Worm (Caenorhabditis elegans) whole organism, midembryonic: ENCODE measurements around the gene dgk-2.

ENCODE experiments used
- T22C8.4 ChIP-seq: fragments of 200-800 bp; sonication (Bioruptor generic); IDR thresholded peaks from 2 replicates; pipeline ENCODE4 v1.3.6; 2022; ENCODE audit warnings: missing genetic modification characterization, missing compliant biosample characterization
- cog-1 ChIP-seq: sonication (generic microtip); optimal IDR thresholded peaks from 2 replicates; lab custom pipeline; 2016; ENCODE audit warnings: missing genetic modification characterization, missing compliant biosample characterization
- klf-2 ChIP-seq: fragments of 200-800 bp; sonication (Bioruptor generic); conservative IDR thresholded peaks from 2 replicates; pipeline ENCODE4 v1.3.6; 2022; ENCODE audit warnings: missing genetic modification reagents, missing genetic modification characterization, missing compliant biosample characterization
- tab-1 ChIP-seq: fragments of 200-800 bp; sonication (Bioruptor generic); IDR thresholded peaks from 2 replicates; pipeline ENCODE4 v1.3.6; 2022; ENCODE audit warnings: missing genetic modification characterization, missing compliant biosample characterization

ce11 chrX:4534112-4534511 is 29.9 kb upstream of the dgk-2 start:
- no peak for TF ChIP-seq klf-2 (GFP tag; lab: Robert Waterston, UW)
- TF ChIP-seq cog-1 (tag; lab: Kevin White, UChicago), result no peak
- TF ChIP-seq tab-1 (GFP tag; lab: Robert Waterston, UW), result no peak
- no peak for TF ChIP-seq T22C8.4
